Worm (Caenorhabditis elegans) whole organism, young adult: ENCODE results near the gene lsm-4.

Experiments used
- B0035.1 ChIP-seq: sonication (generic microtip); optimal IDR thresholded peaks from 2 replicates; lab custom pipeline; 2016; ENCODE audit warnings: missing genetic modification characterization, mild to moderate bottlenecking, missing compliant biosample characterization, missing genotype, missing genetic modification reagents
- C17E4.6 ChIP-seq: fragments of 200-800 bp; sonication (Bioruptor generic); IDR thresholded peaks from 2 replicates; pipeline ENCODE4 v1.3.6; 2022; ENCODE audit warnings: missing genetic modification reagents, missing genetic modification characterization, missing compliant biosample characterization
- F37B4.10 ChIP-seq: fragments of 200-800 bp; sonication (Bioruptor generic); IDR thresholded peaks from 2 replicates; pipeline ENCODE4 v1.3.6; 2022; ENCODE audit warnings: missing genetic modification characterization, missing compliant biosample characterization
- F39B2.1 ChIP-seq: fragments of 200-800 bp; sonication (Bioruptor generic); IDR thresholded peaks from 2 replicates; pipeline ENCODE4 v1.3.6; 2022; ENCODE audit warnings: missing genetic modification reagents, missing genetic modification characterization, missing compliant biosample characterization
- F52B5.7 ChIP-seq: sonication (generic microtip); optimal IDR thresholded peaks from 2 replicates; lab custom pipeline; 2016; ENCODE audit warnings: mild to moderate bottlenecking, missing genetic modification characterization, missing compliant biosample characterization
- F57A8.1 ChIP-seq: fragments of 200-800 bp; sonication (Bioruptor generic); optimal IDR thresholded peaks from 2 replicates; lab custom pipeline; 2018; ENCODE audit warnings: mild to moderate bottlenecking, missing genetic modification characterization, moderate library complexity, missing compliant biosample characterization
- K12H6.12 ChIP-seq: fragments of 200-800 bp; sonication (Bioruptor generic); optimal IDR thresholded peaks from 2 replicates; lab custom pipeline; 2018; ENCODE audit warnings: mild to moderate bottlenecking, missing genetic modification characterization, missing compliant biosample characterization
- T07F8.4 ChIP-seq: sonication (generic microtip); optimal IDR thresholded peaks from 2 replicates; lab custom pipeline; 2016; ENCODE audit warnings: mild to moderate bottlenecking, missing genetic modification characterization, moderate library complexity, missing compliant biosample characterization
- Y95B8A.8 ChIP-seq: fragments of 200-800 bp; sonication (Bioruptor generic); IDR thresholded peaks from 2 replicates; pipeline ENCODE4 v1.3.6; 2022; ENCODE audit warnings: missing genetic modification reagents, missing genetic modification characterization, missing compliant biosample characterization
- atf-7 ChIP-seq: sonication (generic microtip); optimal IDR thresholded peaks from 2 replicates; lab custom pipeline; 2017; ENCODE audit warnings: mild to moderate bottlenecking, missing genetic modification characterization, missing compliant biosample characterization
- attf-6 ChIP-seq: fragments of 200-800 bp; sonication (Bioruptor generic); IDR thresholded peaks from 2 replicates; pipeline ENCODE4 v1.3.6; 2022; ENCODE audit warnings: missing genetic modification reagents, missing genetic modification characterization, missing compliant biosample characterization
- cebp-1 ChIP-seq, 2 experiments: fragments of 200-800 bp in 1 of 2; sonication (Bioruptor generic) in 1 of 2; sonication (generic microtip) in 1 of 2; IDR thresholded peaks in 1 of 2; optimal IDR thresholded peaks in 1 of 2; 2 replicates each; pipeline versions ENCODE4 v1.3.6 to Lab custom; 2017 to 2022; ENCODE audit warnings: missing compliant biosample characterization in 2 of 2, missing genetic modification characterization in 2 of 2, mild to moderate bottlenecking in 1 of 2, missing genetic modification reagents in 1 of 2, moderate library complexity in 1 of 2
- ceh-40 ChIP-seq: fragments of 200-800 bp; sonication (Bioruptor generic); IDR thresholded peaks from 2 replicates; pipeline ENCODE4 v1.3.6; 2022; ENCODE audit warnings: missing genetic modification characterization, missing compliant biosample characterization
- chd-7 ChIP-seq: sonication (generic microtip); optimal IDR thresholded peaks from 2 replicates; lab custom pipeline; 2016; ENCODE audit warnings: mild to moderate bottlenecking, missing genetic modification characterization, moderate library complexity, missing compliant biosample characterization
- die-1 ChIP-seq: sonication (generic microtip); optimal IDR thresholded peaks from 2 replicates; lab custom pipeline; 2016; ENCODE audit warnings: missing genotype, mild to moderate bottlenecking, missing genetic modification characterization, missing compliant biosample characterization
- ekl-4 ChIP-seq: fragments of 200-800 bp; sonication (Bioruptor generic); IDR thresholded peaks from 2 replicates; pipeline ENCODE4 v1.3.6; 2022; ENCODE audit warnings: missing genetic modification reagents, missing genetic modification characterization, missing compliant biosample characterization
- fkh-3 ChIP-seq: sonication (generic microtip); optimal IDR thresholded peaks from 2 replicates; lab custom pipeline; 2016; ENCODE audit warnings: mild to moderate bottlenecking, missing genetic modification characterization, missing compliant biosample characterization
- him-1 ChIP-seq: sonication (generic microtip); optimal IDR thresholded peaks from 2 replicates; lab custom pipeline; 2016; ENCODE audit warnings: missing genotype, missing genetic modification reagents, missing genetic modification characterization, missing compliant biosample characterization
- let-607 ChIP-seq, 2 experiments: fragments of 200-800 bp in 1 of 2; sonication (Bioruptor generic) in 1 of 2; sonication (generic microtip) in 1 of 2; optimal IDR thresholded peaks; 2 replicates each; lab custom pipeline; 2016 to 2018; ENCODE audit warnings: mild to moderate bottlenecking in 2 of 2, missing compliant biosample characterization in 2 of 2, missing genetic modification characterization in 2 of 2, moderate library complexity in 2 of 2, missing genotype in 1 of 2
- lin-26 ChIP-seq: fragments of 200-800 bp; sonication (Bioruptor generic); IDR thresholded peaks from 2 replicates; pipeline ENCODE4 v1.3.6; 2022; ENCODE audit warnings: missing genetic modification reagents, missing genetic modification characterization, missing compliant biosample characterization
- lin-40 ChIP-seq: sonication (generic microtip); optimal IDR thresholded peaks from 2 replicates; lab custom pipeline; 2016; ENCODE audit warnings: missing genetic modification characterization, mild to moderate bottlenecking, missing compliant biosample characterization, missing genotype, missing genetic modification reagents
- madf-10 ChIP-seq: sonication (generic microtip); optimal IDR thresholded peaks from 2 replicates; lab custom pipeline; 2016; ENCODE audit warnings: mild to moderate bottlenecking, missing genetic modification characterization, missing compliant biosample characterization
- madf-6 ChIP-seq: fragments of 200-800 bp; sonication (Bioruptor generic); IDR thresholded peaks from 2 replicates; pipeline ENCODE4 v1.3.6; 2022; ENCODE audit warnings: missing genetic modification reagents, missing genetic modification characterization, missing compliant biosample characterization
- mcd-1 ChIP-seq: fragments of 200-800 bp; sonication (Bioruptor generic); IDR thresholded peaks from 2 replicates; pipeline ENCODE4 v1.3.6; 2022; ENCODE audit warnings: missing genetic modification reagents, missing genetic modification characterization, missing compliant biosample characterization
- mes-4 ChIP-seq: sonication (generic microtip); optimal IDR thresholded peaks from 2 replicates; lab custom pipeline; 2016; ENCODE audit warnings: missing genotype, missing genetic modification characterization, missing compliant biosample characterization
- mxl-1 ChIP-seq: sonication (generic microtip); optimal IDR thresholded peaks from 2 replicates; lab custom pipeline; 2016; ENCODE audit warnings: missing genetic modification characterization, missing compliant biosample characterization
- nhr-120 ChIP-seq: fragments of 200-800 bp; sonication (Bioruptor generic); IDR thresholded peaks from 2 replicates; pipeline ENCODE4 v1.3.6; 2022; ENCODE audit warnings: missing genetic modification characterization, missing compliant biosample characterization
- nhr-27 ChIP-seq: fragments of 200-800 bp; sonication (Bioruptor generic); optimal IDR thresholded peaks from 2 replicates; lab custom pipeline; 2018; ENCODE audit warnings: mild to moderate bottlenecking, missing genetic modification characterization, moderate library complexity, missing compliant biosample characterization
- nhr-80 ChIP-seq: sonication (generic microtip); optimal IDR thresholded peaks from 2 replicates; lab custom pipeline; 2016; ENCODE audit warnings: missing genetic modification characterization, missing compliant biosample characterization
- rec-8 ChIP-seq, 2 experiments: sonication (generic microtip); optimal IDR thresholded peaks; 2 replicates each; lab custom pipeline; 2016; ENCODE audit warnings: mild to moderate bottlenecking in 2 of 2, missing genetic modification characterization in 2 of 2, missing genetic modification reagents in 2 of 2, missing genotype in 2 of 2, missing biosample characterization in 1 of 2, missing compliant biosample characterization in 1 of 2, moderate library complexity in 1 of 2
- ztf-22 ChIP-seq: fragments of 200-800 bp; sonication (Bioruptor generic); optimal IDR thresholded peaks from 2 replicates; lab custom pipeline; 2018; ENCODE audit warnings: mild to moderate bottlenecking, missing genetic modification characterization, moderate library complexity, missing compliant biosample characterization
- ztf-25 ChIP-seq: fragments of 200-800 bp; sonication (Bioruptor generic); IDR thresholded peaks from 2 replicates; pipeline ENCODE4 v1.3.6; 2022; ENCODE audit warnings: missing genetic modification reagents, missing genetic modification characterization, missing compliant biosample characterization

lsm-4 gene

ce11 chrII:7277925-7278324, 25.0 kb upstream of the lsm-4 start:
- TF ChIP-seq madf-10 (tag; lab: Kevin White, UChicago) (no peak), ekl-4 (GFP tag; lab: Robert Waterston, UW) (no peak)

- TF ChIP-seq let-607 (tag; optimal IDR thresholded peaks at IDR 0.05; lab: Kevin White, UChicago): peak in 1 of 2 experiments; percentile 22
- TF ChIP-seq nhr-80: peak; percentile 90
- no peak for TF ChIP-seq him-1
- TF ChIP-seq atf-7 (tag; lab: Kevin White, UChicago): peak; percentile 54
- TF ChIP-seq ceh-40: no peak
- TF ChIP-seq F52B5.7: no peak
- TF ChIP-seq T07F8.4 (tag; lab: Kevin White, UChicago): no peak
- TF ChIP-seq nhr-120: no peak
- TF ChIP-seq cebp-1 (GFP tag; IDR thresholded peaks at IDR 0.05; lab: Robert Waterston, UW): no peak
- TF ChIP-seq cebp-1 (tag; optimal IDR thresholded peaks at IDR 0.05; lab: Kevin White, UChicago): no peak
- TF ChIP-seq madf-10 (tag; lab: Kevin White, UChicago): no peak
- no peak for TF ChIP-seq K12H6.12 (tag; lab: Kevin White, UChicago)
- no peak for TF ChIP-seq lin-26 (GFP tag; lab: Robert Waterston, UW)
- no peak for TF ChIP-seq madf-6 (GFP tag; lab: Robert Waterston, UW)
- TF ChIP-seq ztf-22 (GFP tag; lab: Kevin White, UChicago): peak; percentile 67
- no peak for TF ChIP-seq C17E4.6 (GFP tag; lab: Robert Waterston, UW)
- no peak for TF ChIP-seq fkh-3 (tag; lab: Kevin White, UChicago)
These were observed 24.3 kb upstream of the lsm-4 start for ce11 chrII:7277257-7277656.

DNA sequence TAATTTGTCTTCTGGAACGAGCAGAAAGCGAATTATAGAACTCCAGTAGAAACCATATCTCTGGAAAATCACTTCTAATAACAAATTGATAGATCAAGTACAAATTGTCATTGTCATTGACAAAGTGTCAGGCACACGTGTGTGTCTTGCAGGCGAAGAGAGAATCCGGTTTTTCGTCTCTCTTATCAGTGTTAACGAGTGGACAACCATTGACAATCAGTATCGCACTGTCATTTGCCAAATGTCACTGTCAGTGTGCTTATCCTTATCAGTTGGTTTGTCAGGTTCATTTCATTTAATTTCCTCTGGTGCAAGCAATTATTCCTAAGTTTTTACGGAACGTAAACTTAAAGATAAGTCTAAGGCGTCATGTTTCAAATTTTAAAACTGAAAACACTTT, 20.6 kb upstream of the lsm-4 start:
- TF ChIP-seq die-1 (tag; lab: Kevin White, UChicago) (no peak), nhr-80 (peak; percentile 56), rec-8 (tag; optimal IDR thresholded peaks at IDR 0.05; lab: Kevin White, UChicago) (no peak), F37B4.10 (GFP tag; lab: Robert Waterston, UW) (no peak), mxl-1 (no peak)

ce11 chrII:7272513-7272912, 19.6 kb upstream of the lsm-4 start:
- no peak for TF ChIP-seq nhr-120
- no peak for TF ChIP-seq chd-7
- no peak for TF ChIP-seq nhr-27 (tag; lab: Kevin White, UChicago)
- TF ChIP-seq lin-40 (tag; lab: Kevin White, UChicago): peak; percentile 35
- no peak for TF ChIP-seq attf-6
- TF ChIP-seq F57A8.1 (GFP tag; lab: Kevin White, UChicago): no peak
- TF ChIP-seq mes-4 (tag; lab: Kevin White, UChicago): no peak
- TF ChIP-seq F39B2.1: no peak
- no peak for TF ChIP-seq Y95B8A.8 (GFP tag; lab: Robert Waterston, UW)

DNA sequence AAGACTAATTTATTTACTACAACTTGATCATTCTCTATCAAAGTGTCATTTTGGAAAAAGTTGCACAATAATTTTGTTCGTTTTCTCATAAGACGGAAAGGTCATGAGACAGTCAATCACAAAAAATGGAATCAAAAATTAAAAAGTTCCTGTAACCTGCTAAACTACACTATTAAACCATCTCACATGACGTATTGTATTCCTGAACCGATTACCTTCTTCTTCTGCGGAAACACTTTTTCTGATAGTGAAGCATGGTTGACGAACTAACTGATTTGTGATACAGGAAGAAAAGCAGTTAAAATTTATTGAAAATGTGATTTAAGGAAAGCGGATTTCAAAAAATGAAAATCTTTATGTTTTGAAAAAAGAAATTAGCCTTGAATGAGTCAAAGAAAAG, 16.8 kb upstream of the lsm-4 start:
- TF ChIP-seq mcd-1 (GFP tag; lab: Robert Waterston, UW): no peak
- TF ChIP-seq lin-40 (tag; lab: Kevin White, UChicago): no peak
- TF ChIP-seq nhr-80: peak; percentile 62
- no peak for TF ChIP-seq B0035.1 (tag; lab: Kevin White, UChicago)
- TF ChIP-seq ztf-25 (GFP tag; lab: Robert Waterston, UW): no peak
- TF ChIP-seq, all 124 proteins: peak for 1
